Worm (Caenorhabditis elegans) whole organism, young adult: Measurements from ENCODE around the gene ttr-57.
A peak's percentile ranks its signal among the peaks of the same experiment; 100 is the strongest.

Experiments
- C17E4.6 ChIP-seq: fragments of 200-800 bp; sonication (Bioruptor generic); IDR thresholded peaks from 2 replicates; pipeline ENCODE4 v1.3.6; 2022; ENCODE audit warnings: missing genetic modification reagents, missing genetic modification characterization, missing compliant biosample characterization
- F10E7.11 ChIP-seq: sonication (generic microtip); optimal IDR thresholded peaks from 2 replicates; lab custom pipeline; 2017; ENCODE audit warnings: mild to moderate bottlenecking, missing genetic modification characterization, moderate library complexity, missing compliant biosample characterization
- F23B12.7 ChIP-seq: sonication (generic microtip); optimal IDR thresholded peaks from 2 replicates; lab custom pipeline; 2017; ENCODE audit warnings: missing genetic modification characterization, mild to moderate bottlenecking, missing compliant biosample characterization, antibody characterized with exemption, moderate library complexity; ENCODE audit not compliant: insufficient read depth
- F37B4.10 ChIP-seq: fragments of 200-800 bp; sonication (Bioruptor generic); IDR thresholded peaks from 2 replicates; pipeline ENCODE4 v1.3.6; 2022; ENCODE audit warnings: missing genetic modification characterization, missing compliant biosample characterization
- F39B2.1 ChIP-seq: fragments of 200-800 bp; sonication (Bioruptor generic); IDR thresholded peaks from 2 replicates; pipeline ENCODE4 v1.3.6; 2022; ENCODE audit warnings: missing genetic modification reagents, missing genetic modification characterization, missing compliant biosample characterization
- Y67H2A.10 ChIP-seq: fragments of 200-800 bp; sonication (Bioruptor generic); conservative IDR thresholded peaks from 2 replicates; pipeline ENCODE4 v1.3.6; 2022; ENCODE audit warnings: missing genetic modification reagents, missing genetic modification characterization, missing compliant biosample characterization
- Y95B8A.8 ChIP-seq: fragments of 200-800 bp; sonication (Bioruptor generic); IDR thresholded peaks from 2 replicates; pipeline ENCODE4 v1.3.6; 2022; ENCODE audit warnings: missing genetic modification reagents, missing genetic modification characterization, missing compliant biosample characterization
- aptf-3 ChIP-seq: fragments of 200-800 bp; sonication (Bioruptor generic); IDR thresholded peaks from 2 replicates; pipeline ENCODE4 v1.3.6; 2022; ENCODE audit warnings: missing genetic modification characterization, missing compliant biosample characterization
- athp-1 ChIP-seq: sonication (generic microtip); optimal IDR thresholded peaks from 2 replicates; lab custom pipeline; 2017; ENCODE audit warnings: mild to moderate bottlenecking, missing genetic modification characterization, missing compliant biosample characterization
- bed-1 ChIP-seq: fragments of 200-800 bp; sonication (Bioruptor generic); IDR thresholded peaks from 2 replicates; pipeline ENCODE4 v1.3.6; 2022; ENCODE audit warnings: missing genetic modification reagents, missing genetic modification characterization, missing compliant biosample characterization
- cebp-1 ChIP-seq, 2 experiments: fragments of 200-800 bp in 1 of 2; sonication (Bioruptor generic) in 1 of 2; sonication (generic microtip) in 1 of 2; IDR thresholded peaks in 1 of 2; optimal IDR thresholded peaks in 1 of 2; 2 replicates each; pipeline versions ENCODE4 v1.3.6 to Lab custom; 2017 to 2022; ENCODE audit warnings: missing compliant biosample characterization in 2 of 2, missing genetic modification characterization in 2 of 2, mild to moderate bottlenecking in 1 of 2, missing genetic modification reagents in 1 of 2, moderate library complexity in 1 of 2
- cebp-2 ChIP-seq: fragments of 200-800 bp; sonication (Bioruptor generic); IDR thresholded peaks from 2 replicates; pipeline ENCODE4 v1.3.6; 2022; ENCODE audit warnings: missing genetic modification characterization, missing compliant biosample characterization
- ceh-100 ChIP-seq: fragments of 200-800 bp; sonication (Bioruptor generic); IDR thresholded peaks from 2 replicates; pipeline ENCODE4 v1.3.6; 2022; ENCODE audit warnings: missing genetic modification reagents, missing genetic modification characterization, missing compliant biosample characterization
- ceh-91 ChIP-seq: fragments of 200-800 bp; sonication (Bioruptor generic); IDR thresholded peaks from 2 replicates; pipeline ENCODE4 v1.3.6; 2022; ENCODE audit warnings: missing genetic modification reagents, missing genetic modification characterization, missing compliant biosample characterization
- dox-1 ChIP-seq: fragments of 200-800 bp; sonication (Bioruptor generic); IDR thresholded peaks from 2 replicates; pipeline ENCODE4 v1.3.6; 2022; ENCODE audit warnings: missing genetic modification reagents, missing genetic modification characterization, missing compliant biosample characterization
- dpl-1 ChIP-seq: fragments of 150-350 bp; optimal IDR thresholded peaks from 2 replicates; lab custom pipeline; 2014; ENCODE audit warnings: missing biosample characterization, missing genetic modification reagents, missing genetic modification characterization
- egl-18 ChIP-seq: fragments of 200-800 bp; sonication (Bioruptor generic); IDR thresholded peaks from 2 replicates; pipeline ENCODE4 v1.3.6; 2022; ENCODE audit warnings: missing genetic modification reagents, missing genetic modification characterization, missing compliant biosample characterization
- ekl-4 ChIP-seq: fragments of 200-800 bp; sonication (Bioruptor generic); IDR thresholded peaks from 2 replicates; pipeline ENCODE4 v1.3.6; 2022; ENCODE audit warnings: missing genetic modification reagents, missing genetic modification characterization, missing compliant biosample characterization
- gei-17 ChIP-seq: fragments of 200-800 bp; sonication (Bioruptor generic); optimal IDR thresholded peaks from 2 replicates; lab custom pipeline; 2018; ENCODE audit warnings: mild to moderate bottlenecking, missing genetic modification characterization, missing compliant biosample characterization
- him-1 ChIP-seq: sonication (generic microtip); optimal IDR thresholded peaks from 2 replicates; lab custom pipeline; 2016; ENCODE audit warnings: missing genotype, missing genetic modification reagents, missing genetic modification characterization, missing compliant biosample characterization
- hmg-1.2 ChIP-seq: fragments of 200-800 bp; sonication (Bioruptor generic); IDR thresholded peaks from 2 replicates; pipeline ENCODE4 v1.3.6; 2022; ENCODE audit warnings: missing genetic modification reagents, missing genetic modification characterization, missing compliant biosample characterization
- hmg-20 ChIP-seq: fragments of 200-800 bp; sonication (Bioruptor generic); IDR thresholded peaks from 2 replicates; pipeline ENCODE4 v1.3.6; 2022; ENCODE audit warnings: missing genetic modification reagents, missing genetic modification characterization, missing compliant biosample characterization
- lag-1 ChIP-seq: fragments of 200-800 bp; sonication (Bioruptor generic); IDR thresholded peaks from 2 replicates; pipeline ENCODE4 v1.3.6; 2022; ENCODE audit warnings: missing genetic modification reagents, missing genetic modification characterization, missing compliant biosample characterization
- lin-35 ChIP-seq, 3 experiments: fragments of 150-350 bp in 2 of 3; sonication (generic microtip) in 1 of 3; optimal IDR thresholded peaks; 2 replicates each; lab custom pipeline; 2014 to 2018; ENCODE audit warnings: missing biosample characterization in 3 of 3, missing genetic modification characterization in 3 of 3, missing genetic modification reagents in 3 of 3
- madf-6 ChIP-seq: fragments of 200-800 bp; sonication (Bioruptor generic); IDR thresholded peaks from 2 replicates; pipeline ENCODE4 v1.3.6; 2022; ENCODE audit warnings: missing genetic modification reagents, missing genetic modification characterization, missing compliant biosample characterization
- madf-8 ChIP-seq: fragments of 200-800 bp; sonication (Bioruptor generic); conservative IDR thresholded peaks from 2 replicates; pipeline ENCODE4 v1.3.6; 2022; ENCODE audit warnings: missing genetic modification reagents, missing genetic modification characterization, missing compliant biosample characterization
- mcd-1 ChIP-seq: fragments of 200-800 bp; sonication (Bioruptor generic); IDR thresholded peaks from 2 replicates; pipeline ENCODE4 v1.3.6; 2022; ENCODE audit warnings: missing genetic modification reagents, missing genetic modification characterization, missing compliant biosample characterization
- mel-28 ChIP-seq: sonication (generic microtip); optimal IDR thresholded peaks from 2 replicates; lab custom pipeline; 2016; ENCODE audit warnings: borderline replicate concordance, mild to moderate bottlenecking, missing genetic modification characterization, missing compliant biosample characterization
- nhr-90 ChIP-seq: sonication (generic microtip); optimal IDR thresholded peaks from 2 replicates; lab custom pipeline; 2016; ENCODE audit warnings: missing genotype, mild to moderate bottlenecking, missing genetic modification characterization, missing compliant biosample characterization
- rec-8 ChIP-seq, 2 experiments: sonication (generic microtip); optimal IDR thresholded peaks; 2 replicates each; lab custom pipeline; 2016; ENCODE audit warnings: mild to moderate bottlenecking in 2 of 2, missing genetic modification characterization in 2 of 2, missing genetic modification reagents in 2 of 2, missing genotype in 2 of 2, missing biosample characterization in 1 of 2, missing compliant biosample characterization in 1 of 2, moderate library complexity in 1 of 2
- repo-1 ChIP-seq: sonication (generic microtip); optimal IDR thresholded peaks from 2 replicates; lab custom pipeline; 2017; ENCODE audit warnings: mild to moderate bottlenecking, missing genetic modification characterization, missing compliant biosample characterization
- xnd-1 ChIP-seq: sonication (generic microtip); optimal IDR thresholded peaks from 2 replicates; lab custom pipeline; 2016; ENCODE audit warnings: missing genotype, missing genetic modification reagents, missing genetic modification characterization, missing compliant biosample characterization
- zfh-2 ChIP-seq: fragments of 200-800 bp; sonication (Bioruptor generic); conservative IDR thresholded peaks from 2 replicates; pipeline ENCODE4 v1.3.6; 2022; ENCODE audit warnings: missing genetic modification reagents, missing genetic modification characterization, missing compliant biosample characterization
- zim-3 ChIP-seq: sonication (generic microtip); optimal IDR thresholded peaks from 2 replicates; lab custom pipeline; 2017; ENCODE audit warnings: mild to moderate bottlenecking, missing genetic modification characterization, moderate library complexity, missing compliant biosample characterization
- ztf-26 ChIP-seq: sonication (generic microtip); optimal IDR thresholded peaks from 2 replicates; lab custom pipeline; 2017; ENCODE audit warnings: missing genetic modification characterization, missing compliant biosample characterization
- ztf-28 ChIP-seq: fragments of 200-800 bp; sonication (Bioruptor generic); IDR thresholded peaks from 2 replicates; pipeline ENCODE4 v1.3.6; 2022; ENCODE audit warnings: missing genetic modification reagents, missing genetic modification characterization, missing compliant biosample characterization

The ttr-57 gene

DNA sequence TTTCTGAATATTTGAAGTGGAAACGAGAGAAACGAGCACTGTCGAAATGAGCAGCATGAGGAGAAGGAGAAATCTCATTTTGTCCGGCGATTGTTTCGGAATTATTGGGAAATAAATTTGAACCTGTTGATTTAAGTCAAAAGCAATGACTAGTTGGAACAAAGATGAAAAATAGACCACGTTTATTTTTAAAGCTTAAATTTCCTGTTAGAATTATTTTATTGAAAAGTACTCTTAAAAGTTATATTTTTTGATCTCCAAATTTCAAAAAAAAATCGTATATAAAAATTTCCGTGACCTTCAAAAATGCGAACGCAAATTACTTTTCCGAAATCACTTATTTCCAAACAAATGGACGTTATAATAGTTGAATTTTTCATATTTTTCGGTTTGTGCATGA is 9.3 kb upstream of the ttr-57 start, which contains the start of gene F26F2.11:
Gene F26F2.11 (minus strand): TSS at position 101 of the 400 bp plus-strand sequence.
- TF ChIP-seq madf-6 (GFP tag; lab: Robert Waterston, UW) (no peak), dox-1 (GFP tag; lab: Robert Waterston, UW) (no peak)
- TF ChIP-seq, all 124 proteins: peak for 0

DNA sequence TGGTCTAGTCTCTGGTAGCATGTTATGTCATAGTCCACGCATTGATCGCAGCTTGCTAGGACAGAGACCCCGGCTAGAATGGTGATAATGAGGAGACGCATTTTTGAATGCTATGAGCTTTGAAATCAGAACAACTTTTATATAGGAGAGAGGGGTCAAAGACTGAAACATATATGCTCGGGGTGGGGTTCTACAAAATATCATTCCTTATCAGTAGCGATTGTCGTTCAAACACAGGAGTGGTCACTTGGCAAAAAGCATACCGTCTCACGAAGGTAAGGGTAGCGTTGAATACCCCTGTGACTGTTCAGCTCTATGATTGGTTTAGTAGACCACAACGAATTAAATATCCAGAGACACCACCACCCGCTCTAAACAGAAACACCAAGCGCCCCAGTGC is 7.8 kb upstream of the ttr-57 start, which contains the start of gene F46B3.1:
Gene F46B3.1 (minus strand): TSS at position 101 of the 400 bp plus-strand sequence.
- TF ChIP-seq ztf-26 (tag; lab: Kevin White, UChicago) = no peak
- no peak for TF ChIP-seq Y95B8A.8 (GFP tag; lab: Robert Waterston, UW)
- TF ChIP-seq ztf-28 (GFP tag; lab: Robert Waterston, UW) = no peak
- no peak for TF ChIP-seq zim-3 (tag; lab: Kevin White, UChicago)
- TF ChIP-seq mel-28 (tag; lab: Kevin White, UChicago) = no peak
- TF ChIP-seq athp-1 (tag; lab: Kevin White, UChicago) = no peak
- no peak for TF ChIP-seq egl-18 (GFP tag; lab: Robert Waterston, UW)
- no peak for TF ChIP-seq gei-17 (GFP tag; lab: Kevin White, UChicago)
- TF ChIP-seq F10E7.11 (tag; lab: Kevin White, UChicago) = no peak
- no peak for TF ChIP-seq ceh-100
- no peak for TF ChIP-seq xnd-1 (tag; lab: Kevin White, UChicago)

DNA sequence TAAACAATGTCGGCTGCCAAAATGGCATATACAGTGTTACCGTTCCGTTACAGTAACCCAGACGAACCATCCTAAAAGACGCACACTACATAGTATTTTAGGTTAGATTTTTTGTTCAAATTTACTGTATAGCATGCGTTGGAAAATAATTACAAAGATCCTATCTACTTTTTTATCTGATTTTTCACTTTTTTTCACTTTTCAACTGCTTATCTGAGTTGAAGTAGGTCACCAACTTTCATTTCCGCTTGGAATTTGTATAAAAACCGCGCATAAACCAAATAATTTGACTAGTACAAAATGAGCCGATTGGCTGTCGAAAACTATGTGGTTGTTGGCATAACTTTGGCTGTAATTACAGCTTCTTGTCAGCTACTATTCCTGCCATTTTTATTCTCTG is 5.1 kb upstream of the ttr-57 start, which contains the start of gene col-163:
Gene col-163 (plus strand): TSS at position 301 of the 400 bp plus-strand sequence.
- no peak for TF ChIP-seq F39B2.1 (GFP tag; lab: Robert Waterston, UW)
- TF ChIP-seq nhr-90 (tag; lab: Kevin White, UChicago) = no peak
- TF ChIP-seq, all 124 proteins: peak for 0

DNA sequence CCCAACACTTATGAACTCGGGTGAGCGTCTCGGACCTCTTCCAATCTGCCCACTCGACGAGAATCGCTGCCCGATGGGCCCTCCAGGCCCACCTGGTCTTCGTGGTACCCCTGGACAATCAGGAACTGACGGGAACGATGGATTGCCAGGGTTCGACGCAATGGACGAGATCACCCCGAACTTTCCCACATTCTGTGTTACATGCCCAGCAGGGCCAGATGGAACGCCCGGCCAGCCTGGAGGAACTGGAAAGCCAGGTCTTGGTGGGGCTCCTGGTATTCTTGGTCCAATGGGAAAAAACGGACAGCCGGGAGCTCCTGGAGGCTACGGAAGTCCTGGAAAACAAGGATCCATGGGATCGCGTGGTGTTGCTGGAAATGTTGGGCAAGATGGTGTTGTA is 4.2 kb upstream of the ttr-57 start:
- TF ChIP-seq zfh-2 (peak; percentile 55; the same call in 1 of the 2 replicates), madf-6 (GFP tag; lab: Robert Waterston, UW) (no peak), hmg-1.2 (no peak), Y67H2A.10 (GFP tag; lab: Robert Waterston, UW) (no peak), bed-1 (GFP tag; lab: Robert Waterston, UW) (no peak), lin-35 (GFP tag; optimal IDR thresholded peaks at IDR 0.05; lab: Kevin White, UChicago) (no peak), ekl-4 (GFP tag; lab: Robert Waterston, UW) (no peak), mcd-1 (no peak), lag-1 (GFP tag; lab: Robert Waterston, UW) (0 out of 2 replicates have a peak, but pooled peaks have one; percentile 75), F23B12.7 (tag; lab: Kevin White, UChicago) (no peak), cebp-2 (GFP tag; lab: Robert Waterston, UW) (no peak), hmg-20 (GFP tag; lab: Robert Waterston, UW) (no peak), cebp-1 (GFP tag; IDR thresholded peaks at IDR 0.05; lab: Robert Waterston, UW) (no peak), cebp-1 (tag; optimal IDR thresholded peaks at IDR 0.05; lab: Kevin White, UChicago) (no peak)

DNA sequence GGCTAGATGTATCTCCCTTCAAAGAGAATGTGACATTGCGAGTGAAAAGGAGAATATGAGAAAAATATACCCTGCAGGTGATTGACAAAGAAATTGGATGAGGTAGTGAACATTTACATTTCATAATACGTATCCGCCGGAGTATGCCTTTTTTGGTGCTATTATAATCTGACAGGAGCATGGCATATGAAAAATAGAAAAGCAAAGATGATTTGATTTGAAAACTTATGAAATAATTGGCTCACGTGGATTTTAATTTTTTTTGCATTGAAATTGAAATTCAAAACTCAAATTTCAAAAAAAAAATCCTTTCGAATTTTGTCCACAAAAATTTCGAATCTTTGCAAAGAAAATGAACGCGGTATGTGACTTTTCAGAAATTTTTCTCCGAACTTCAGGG is 1.9 kb upstream of the ttr-57 start, which contains the start of gene ttr-11:
Gene ttr-11 (plus strand): TSS at position 301 of the 400 bp plus-strand sequence.
- TF ChIP-seq ceh-100 (no peak), him-1 (tag; lab: Kevin White, UChicago) (no peak), C17E4.6 (GFP tag; lab: Robert Waterston, UW) (no peak), aptf-3 (GFP tag; lab: Robert Waterston, UW) (no peak), hmg-1.2 (no peak), F23B12.7 (tag; lab: Kevin White, UChicago) (no peak), ceh-91 (GFP tag; lab: Robert Waterston, UW) (no peak), dpl-1 (GFP tag; lab: Kevin White, UChicago) (no peak), lin-35 (GFP tag; optimal IDR thresholded peaks at IDR 0.05; lab: Kevin White, UChicago) (no peak), Y67H2A.10 (GFP tag; lab: Robert Waterston, UW) (no peak), F37B4.10 (GFP tag; lab: Robert Waterston, UW) (no peak), rec-8 (tag; optimal IDR thresholded peaks at IDR 0.05; lab: Kevin White, UChicago) (no peak), hmg-20 (GFP tag; lab: Robert Waterston, UW) (no peak), repo-1 (tag; lab: Kevin White, UChicago) (no peak), F39B2.1 (GFP tag; lab: Robert Waterston, UW) (no peak), madf-8 (GFP tag; lab: Robert Waterston, UW) (no peak), ztf-28 (GFP tag; lab: Robert Waterston, UW) (no peak)
- TF ChIP-seq, all 124 proteins: peak for 0
